Worm (Caenorhabditis elegans) whole organism, L1 larva: Measurements from ENCODE around the gene C03A3.2.
A peak's percentile ranks its signal among the peaks of the same experiment; 100 is the strongest.

Experiments used
- C04F5.9 ChIP-seq: sonication (generic microtip); optimal IDR thresholded peaks from 2 replicates; lab custom pipeline; 2016; ENCODE audit warnings: missing genetic modification characterization, missing compliant biosample characterization
- C34B4.2 ChIP-seq: sonication (generic microtip); optimal IDR thresholded peaks from 2 replicates; lab custom pipeline; 2017; ENCODE audit warnings: mild to moderate bottlenecking, missing genetic modification characterization, missing compliant biosample characterization
- blmp-1 ChIP-seq: fragments of 150-350 bp; optimal IDR thresholded peaks from 2 replicates; lab custom pipeline; 2014; ENCODE audit warnings: missing biosample characterization, missing genetic modification characterization
- ceh-63 ChIP-seq: fragments of 200-800 bp; sonication (Bioruptor generic); optimal IDR thresholded peaks from 2 replicates; lab custom pipeline; 2018; ENCODE audit warnings: mild to moderate bottlenecking, missing genetic modification characterization, missing compliant biosample characterization
- ceh-82 ChIP-seq, 3 experiments: fragments of 150-350 bp in 1 of 3; sonication (generic microtip) in 2 of 3; optimal IDR thresholded peaks; 2 replicates each; lab custom pipeline; 2014 to 2017; ENCODE audit warnings: missing biosample characterization in 3 of 3, missing genetic modification characterization in 3 of 3
- ces-1 ChIP-seq: fragments of 150-350 bp; optimal IDR thresholded peaks from 2 replicates; lab custom pipeline; 2014; ENCODE audit warnings: missing biosample characterization, missing genetic modification reagents, missing genetic modification characterization
- dpl-1 ChIP-seq, 3 experiments: fragments of 150-350 bp in 2 of 3; sonication (generic microtip) in 1 of 3; optimal IDR thresholded peaks; 2 replicates each; lab custom pipeline; 2014 to 2017; ENCODE audit warnings: missing biosample characterization in 3 of 3, missing genetic modification characterization in 3 of 3, missing genetic modification reagents in 3 of 3
- dsc-1 ChIP-seq: sonication (generic microtip); optimal IDR thresholded peaks from 2 replicates; lab custom pipeline; 2016; ENCODE audit warnings: mild to moderate bottlenecking, missing genetic modification characterization, missing compliant biosample characterization
- elt-2 ChIP-seq: sonication (generic microtip); optimal IDR thresholded peaks from 2 replicates; lab custom pipeline; 2016; ENCODE audit warnings: missing genetic modification characterization, mild to moderate bottlenecking, inconsistent platforms, missing compliant biosample characterization, missing genetic modification reagents
- elt-3 ChIP-seq, 6 experiments: fragments of 150-350 bp in 1 of 6; sonication (generic microtip); optimal IDR thresholded peaks; 2 replicates each; lab custom pipeline; 2017 to 2018; ENCODE audit warnings: missing biosample characterization in 6 of 6, missing genetic modification characterization in 6 of 6, inconsistent platforms in 1 of 6
- ets-5 ChIP-seq: fragments of 200-800 bp; sonication (Bioruptor generic); IDR thresholded peaks from 2 replicates; pipeline ENCODE4 v1.3.6; 2022; ENCODE audit warnings: missing genetic modification characterization, missing compliant biosample characterization
- fkh-8 ChIP-seq: sonication (generic microtip); optimal IDR thresholded peaks from 2 replicates; lab custom pipeline; 2016; ENCODE audit warnings: mild to moderate bottlenecking, missing genetic modification characterization, missing compliant biosample characterization
- hpl-2 ChIP-seq: fragments of 150-350 bp; optimal IDR thresholded peaks from 2 replicates; lab custom pipeline; 2014; ENCODE audit warnings: missing biosample characterization, missing genetic modification reagents, missing genetic modification characterization
- lin-14 ChIP-seq: fragments of 200-800 bp; sonication (Bioruptor generic); optimal IDR thresholded peaks from 2 replicates; lab custom pipeline; 2018; ENCODE audit warnings: mild to moderate bottlenecking, missing genetic modification characterization, moderate library complexity, missing compliant biosample characterization
- lin-35 ChIP-seq, 2 experiments: fragments of 150-350 bp; optimal IDR thresholded peaks; 2 replicates each; lab custom pipeline; 2014; ENCODE audit warnings: missing biosample characterization in 2 of 2, missing genetic modification characterization in 2 of 2, missing genetic modification reagents in 2 of 2
- lin-39 ChIP-seq: fragments of 150-350 bp; optimal IDR thresholded peaks from 2 replicates; lab custom pipeline; 2014; ENCODE audit warnings: missing biosample characterization, missing genetic modification reagents, missing genetic modification characterization
- lir-3 ChIP-seq: sonication (generic microtip); optimal IDR thresholded peaks from 2 replicates; lab custom pipeline; 2016; ENCODE audit warnings: mild to moderate bottlenecking, missing genetic modification characterization, moderate library complexity, missing compliant biosample characterization; ENCODE audit not compliant: poor library complexity
- lsy-2 ChIP-seq, 2 experiments: fragments of 150-350 bp; optimal IDR thresholded peaks; 2 replicates each; lab custom pipeline; 2014; ENCODE audit warnings: missing biosample characterization in 2 of 2, missing genetic modification characterization in 2 of 2
- mdl-1 ChIP-seq, 2 experiments: fragments of 150-350 bp; optimal IDR thresholded peaks; 2 replicates each; lab custom pipeline; 2014 to 2017; ENCODE audit warnings: missing biosample characterization in 2 of 2, missing genetic modification characterization in 2 of 2, inconsistent platforms in 1 of 2
- mep-1 ChIP-seq: fragments of 150-350 bp; optimal IDR thresholded peaks from 2 replicates; lab custom pipeline; 2014; ENCODE audit warnings: missing biosample characterization, missing genetic modification characterization
- nhr-28 ChIP-seq: fragments of 150-350 bp; optimal IDR thresholded peaks from 2 replicates; lab custom pipeline; 2014; ENCODE audit warnings: missing biosample characterization, missing genetic modification characterization
- nhr-47 ChIP-seq: sonication (generic microtip); optimal IDR thresholded peaks from 2 replicates; lab custom pipeline; 2016; ENCODE audit warnings: mild to moderate bottlenecking, missing genetic modification characterization, moderate library complexity, missing compliant biosample characterization
- nhr-71 ChIP-seq: sonication (generic microtip); optimal IDR thresholded peaks from 2 replicates; lab custom pipeline; 2016; ENCODE audit warnings: mild to moderate bottlenecking, missing genetic modification characterization, moderate library complexity, missing compliant biosample characterization
- pag-3 ChIP-seq: sonication (generic microtip); optimal IDR thresholded peaks from 2 replicates; lab custom pipeline; 2017; ENCODE audit warnings: missing genetic modification characterization, mild to moderate bottlenecking, missing compliant biosample characterization, antibody characterized with exemption, borderline replicate concordance; ENCODE audit not compliant: insufficient read depth
- skn-1 ChIP-seq: fragments of 150-350 bp; optimal IDR thresholded peaks from 2 replicates; lab custom pipeline; 2014; ENCODE audit warnings: missing biosample characterization, missing genetic modification characterization
- sup-37 ChIP-seq: fragments of 200-800 bp; sonication (Bioruptor generic); optimal IDR thresholded peaks from 2 replicates; lab custom pipeline; 2018; ENCODE audit warnings: mild to moderate bottlenecking, missing genetic modification characterization, missing compliant biosample characterization
- swsn-7 ChIP-seq: sonication (generic microtip); optimal IDR thresholded peaks from 2 replicates; lab custom pipeline; 2016; ENCODE audit warnings: missing genetic modification characterization, missing compliant biosample characterization
- tbx-2 ChIP-seq: sonication (generic microtip); optimal IDR thresholded peaks from 2 replicates; lab custom pipeline; 2016; ENCODE audit warnings: missing genetic modification characterization, missing compliant biosample characterization
- unc-30 ChIP-seq: sonication (generic microtip); optimal IDR thresholded peaks from 2 replicates; lab custom pipeline; 2017; ENCODE audit warnings: missing biosample characterization, missing genetic modification characterization
- unc-98 ChIP-seq: fragments of 200-800 bp; sonication (Bioruptor generic); IDR thresholded peaks from 2 replicates; pipeline ENCODE4 v1.3.6; 2022; ENCODE audit warnings: missing genetic modification characterization, missing compliant biosample characterization
- vab-15 ChIP-seq: sonication (generic microtip); optimal IDR thresholded peaks from 2 replicates; lab custom pipeline; 2017; ENCODE audit warnings: missing genotype, mild to moderate bottlenecking, missing genetic modification characterization, missing compliant biosample characterization
- xbp-1 ChIP-seq: sonication (generic microtip); optimal IDR thresholded peaks from 2 replicates; lab custom pipeline; 2016; ENCODE audit warnings: missing genetic modification characterization, missing compliant biosample characterization
- zip-4 ChIP-seq: fragments of 200-800 bp; sonication (Bioruptor generic); optimal IDR thresholded peaks from 2 replicates; lab custom pipeline; 2018; ENCODE audit warnings: mild to moderate bottlenecking, missing genetic modification characterization, moderate library complexity, missing compliant biosample characterization

The C03A3.2 gene

ce11 chrX:11252429-11252828, 10.2 kb upstream of the C03A3.2 start (continued):
- peak in 1 of 2 experiments; percentile 60 for TF ChIP-seq mdl-1 (tag; optimal IDR thresholded peaks at IDR 0.05; lab: Kevin White, UChicago)
- peak; percentile 74 for TF ChIP-seq nhr-47
- peak in 1 of 2 experiments; percentile 60 for TF ChIP-seq lin-35 (GFP tag; optimal IDR thresholded peaks at IDR 0.05; lab: Kevin White, UChicago)
- no peak for TF ChIP-seq hpl-2
- no peak for TF ChIP-seq nhr-28 (tag; lab: Kevin White, UChicago)
- peak; percentile 55 for TF ChIP-seq fkh-8 (tag; lab: Kevin White, UChicago)
- no peak for TF ChIP-seq vab-15 (tag; lab: Kevin White, UChicago)
- TF ChIP-seq lir-3 (tag; lab: Kevin White, UChicago): peak; percentile 49
- no peak for TF ChIP-seq ets-5 (GFP tag; lab: Robert Waterston, UW)
- TF ChIP-seq xbp-1 (tag; lab: Kevin White, UChicago): peak; percentile 55
- no peak for TF ChIP-seq unc-98
- peak; percentile 43 for TF ChIP-seq mep-1 (tag; lab: Kevin White, UChicago)
- no peak for TF ChIP-seq C34B4.2 (tag; lab: Kevin White, UChicago)

ce11 chrX:11257071-11257470, 5.6 kb upstream of the C03A3.2 start, which contains the start of gene C03A3.1:
C03A3.1 (plus strand) TSS chrX:11257361.
- TF ChIP-seq sup-37 (GFP tag; lab: Kevin White, UChicago) (no peak), dsc-1 (tag; lab: Kevin White, UChicago) (peak; percentile 22), swsn-7 (tag; lab: Kevin White, UChicago) (peak; percentile 4), lin-39 (no peak), nhr-71 (tag; lab: Kevin White, UChicago) (peak; percentile 8), pag-3 (tag; lab: Kevin White, UChicago) (no peak), lin-14 (GFP tag; lab: Kevin White, UChicago) (peak; percentile 76), tbx-2 (tag; lab: Kevin White, UChicago) (peak; percentile 19), nhr-47 (peak; percentile 4), fkh-8 (tag; lab: Kevin White, UChicago) (no peak), hpl-2 (no peak), unc-30 (tag; lab: Kevin White, UChicago) (no peak), vab-15 (tag; lab: Kevin White, UChicago) (no peak), ces-1 (GFP tag; lab: Kevin White, UChicago) (no peak), ceh-82 (tag; optimal IDR thresholded peaks at IDR 0.05; lab: Kevin White, UChicago) (peak in 1 of 3 experiments; percentile 28), lsy-2 (tag; optimal IDR thresholded peaks at IDR 0.05; lab: Kevin White, UChicago) (peak in 1 of 2 experiments; percentile 5), dpl-1 (GFP tag; optimal IDR thresholded peaks at IDR 0.05; lab: Kevin White, UChicago) (no peak)

DNA sequence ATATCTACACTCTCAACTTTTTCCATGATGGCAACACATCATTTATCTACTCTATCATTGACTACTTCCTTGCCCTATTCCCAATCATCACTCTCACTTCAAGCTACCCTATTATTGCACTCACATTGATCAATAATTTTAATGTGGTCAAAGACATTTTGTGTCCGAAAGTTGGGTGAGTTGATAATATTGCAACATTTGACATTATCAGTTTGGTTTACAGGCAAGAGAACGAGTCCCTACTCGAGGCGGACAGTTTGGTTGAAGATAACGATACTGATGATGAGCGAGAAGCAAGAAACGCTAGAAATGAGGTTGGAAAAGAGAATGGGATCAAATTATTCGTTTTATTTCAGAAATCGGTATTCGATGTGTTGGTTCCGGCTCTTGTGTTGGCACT, 2.1 kb downstream of the C03A3.2 start:
- peak; percentile 20 for TF ChIP-seq lin-14 (GFP tag; lab: Kevin White, UChicago)
- TF ChIP-seq zip-4 (GFP tag; lab: Kevin White, UChicago): no peak
- peak in 1 of 2 experiments; percentile 32 for TF ChIP-seq lin-35 (GFP tag; optimal IDR thresholded peaks at IDR 0.05; lab: Kevin White, UChicago)
- peak; percentile 71 for TF ChIP-seq elt-2 (tag; lab: Kevin White, UChicago)

DNA sequence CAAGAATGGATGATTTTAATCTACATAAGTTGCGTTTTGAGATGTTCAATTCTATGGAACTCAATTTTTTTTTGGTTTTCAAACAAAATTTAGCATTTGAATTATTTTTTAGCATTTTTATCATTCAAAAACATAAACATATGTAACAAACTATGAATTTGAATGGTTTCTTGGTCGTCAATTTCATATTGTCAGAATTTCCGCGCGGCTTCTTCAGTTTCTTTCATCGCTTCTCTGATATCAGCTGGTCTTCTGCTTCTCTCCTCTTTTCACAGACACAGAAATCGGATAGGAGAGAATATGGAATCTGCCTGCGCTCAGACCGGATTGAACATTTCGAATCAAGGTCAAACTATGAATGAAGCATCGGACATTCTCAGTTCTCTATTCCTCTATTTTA, 4.1 kb downstream of the C03A3.2 start, which contains the start of gene C03A3.9:
C03A3.9 (plus strand) TSS at position 301 of the 400 bp plus-strand sequence.
- TF ChIP-seq blmp-1 (tag; lab: Kevin White, UChicago) (peak; percentile 14), nhr-71 (tag; lab: Kevin White, UChicago) (no peak)

ce11 chrX:11268970-11269369, 6.3 kb downstream of the C03A3.2 start, which contains the start of gene C03A3.3:
C03A3.3 (minus strand) TSS chrX:11269070.
- TF ChIP-seq ceh-63 (GFP tag; lab: Kevin White, UChicago): no peak
- no peak for TF ChIP-seq C34B4.2 (tag; lab: Kevin White, UChicago)
- no peak for TF ChIP-seq elt-3 (tag; optimal IDR thresholded peaks at IDR 0.05; lab: Kevin White, UChicago)
- TF ChIP-seq skn-1 (tag; lab: Kevin White, UChicago): no peak
- TF ChIP-seq dsc-1 (tag; lab: Kevin White, UChicago): no peak
- no peak for TF ChIP-seq C04F5.9 (tag; lab: Kevin White, UChicago)
- TF ChIP-seq pag-3 (tag; lab: Kevin White, UChicago): no peak
